Worm (Caenorhabditis elegans) whole organism, L3 larva: ENCODE data around the gene F45E1.5.

ENCODE experiments used
- R02D3.7 ChIP-seq: fragments of 150-350 bp; optimal IDR thresholded peaks from 2 replicates; lab custom pipeline; 2014; ENCODE audit warnings: missing biosample characterization, missing genetic modification characterization
- ZK546.5 ChIP-seq: sonication (generic microtip); optimal IDR thresholded peaks from 2 replicates; lab custom pipeline; 2017; ENCODE audit warnings: missing biosample characterization, missing genetic modification characterization
- aly-2 ChIP-seq: fragments of 150-350 bp; optimal IDR thresholded peaks from 2 replicates; lab custom pipeline; 2014; ENCODE audit warnings: missing biosample characterization, missing genetic modification characterization
- ama-1 ChIP-seq: fragments of 150-350 bp; optimal IDR thresholded peaks from 2 replicates; lab custom pipeline; 2018
- ceh-16 ChIP-seq: sonication (generic microtip); optimal IDR thresholded peaks from 2 replicates; lab custom pipeline; 2017; ENCODE audit warnings: missing biosample characterization, missing genetic modification characterization
- ceh-28 ChIP-seq: fragments of 150-350 bp; optimal IDR thresholded peaks from 2 replicates; lab custom pipeline; 2014; ENCODE audit warnings: missing biosample characterization, missing genetic modification reagents, missing genetic modification characterization
- ceh-82 ChIP-seq: fragments of 150-350 bp; optimal IDR thresholded peaks from 2 replicates; lab custom pipeline; 2014; ENCODE audit warnings: missing biosample characterization, missing genetic modification characterization
- ceh-9 ChIP-seq: sonication (generic microtip); optimal IDR thresholded peaks from 2 replicates; lab custom pipeline; 2018; ENCODE audit warnings: missing biosample characterization, missing genetic modification characterization
- daf-12 ChIP-seq: fragments of 150-350 bp; optimal IDR thresholded peaks from 2 replicates; lab custom pipeline; 2014; ENCODE audit warnings: missing biosample characterization, missing genetic modification reagents, missing genetic modification characterization
- egl-27 ChIP-seq: sonication (generic microtip); optimal IDR thresholded peaks from 4 replicates; lab custom pipeline; 2017; ENCODE audit warnings: missing biosample characterization, missing genetic modification reagents, missing genetic modification characterization
- egl-5 ChIP-seq: fragments of 150-350 bp; optimal IDR thresholded peaks from 2 replicates; lab custom pipeline; 2017; ENCODE audit warnings: missing biosample characterization, missing genetic modification reagents, missing genetic modification characterization, inconsistent platforms
- elt-1 ChIP-seq: fragments of 150-350 bp; optimal IDR thresholded peaks from 2 replicates; lab custom pipeline; 2014; ENCODE audit warnings: missing biosample characterization, missing genetic modification characterization
- elt-2 ChIP-seq: sonication (generic microtip); optimal IDR thresholded peaks from 2 replicates; lab custom pipeline; 2016; ENCODE audit warnings: missing genetic modification reagents, mild to moderate bottlenecking, missing genetic modification characterization, missing compliant biosample characterization
- elt-3 ChIP-seq, 3 experiments: fragments of 150-350 bp in 1 of 3; sonication (generic microtip) in 2 of 3; optimal IDR thresholded peaks; 2 replicates in 2 of 3; 4 replicates in 1 of 3; lab custom pipeline; 2014 to 2017; ENCODE audit warnings: missing biosample characterization in 3 of 3, missing genetic modification characterization in 3 of 3
- eor-1 ChIP-seq, 2 experiments: fragments of 150-350 bp; optimal IDR thresholded peaks; 2 replicates each; lab custom pipeline; 2014 to 2018; ENCODE audit warnings: missing biosample characterization in 2 of 2, missing genetic modification characterization in 2 of 2
- fkh-10 ChIP-seq: sonication (generic microtip); optimal IDR thresholded peaks from 2 replicates; lab custom pipeline; 2017; ENCODE audit warnings: missing biosample characterization, missing genetic modification reagents, missing genetic modification characterization
- fkh-2 ChIP-seq: fragments of 150-350 bp; optimal IDR thresholded peaks from 2 replicates; lab custom pipeline; 2014; ENCODE audit warnings: missing biosample characterization, missing genetic modification reagents, missing genetic modification characterization
- fos-1 ChIP-seq: fragments of 150-350 bp; optimal IDR thresholded peaks from 2 replicates; lab custom pipeline; 2014; ENCODE audit warnings: missing biosample characterization, missing genetic modification characterization
- hmg-11 ChIP-seq: sonication (generic microtip); optimal IDR thresholded peaks from 2 replicates; lab custom pipeline; 2016; ENCODE audit warnings: missing genetic modification characterization, missing compliant biosample characterization
- jun-1 ChIP-seq: fragments of 150-350 bp; optimal IDR thresholded peaks from 2 replicates; lab custom pipeline; 2014; ENCODE audit warnings: missing biosample characterization, missing genetic modification reagents, missing genetic modification characterization
- lin-15B ChIP-seq: fragments of 150-350 bp; optimal IDR thresholded peaks from 2 replicates; lab custom pipeline; 2014; ENCODE audit warnings: missing biosample characterization, missing genetic modification characterization
- lin-39 ChIP-seq: fragments of 150-350 bp; optimal IDR thresholded peaks from 2 replicates; lab custom pipeline; 2018; ENCODE audit warnings: missing biosample characterization, missing genetic modification reagents, missing genetic modification characterization
- lsy-12 ChIP-seq: sonication (generic microtip); optimal IDR thresholded peaks from 2 replicates; lab custom pipeline; 2016; ENCODE audit warnings: mild to moderate bottlenecking, missing genetic modification characterization, missing compliant biosample characterization
- mdl-1 ChIP-seq: fragments of 150-350 bp; optimal IDR thresholded peaks from 2 replicates; lab custom pipeline; 2014; ENCODE audit warnings: missing biosample characterization, missing genetic modification characterization
- mml-1 ChIP-seq: fragments of 150-350 bp; sonication (generic microtip); optimal IDR thresholded peaks from 3 replicates; lab custom pipeline; 2014; ENCODE audit warnings: missing biosample characterization, missing genetic modification characterization
- nfya-1 ChIP-seq: sonication (generic microtip); optimal IDR thresholded peaks from 2 replicates; lab custom pipeline; 2017; ENCODE audit warnings: missing genetic modification characterization, mild to moderate bottlenecking, missing compliant biosample characterization, antibody characterized with exemption, moderate library complexity; ENCODE audit not compliant: insufficient read depth
- nhr-11 ChIP-seq: fragments of 150-350 bp; optimal IDR thresholded peaks from 2 replicates; lab custom pipeline; 2014; ENCODE audit warnings: missing biosample characterization, missing genetic modification characterization
- nhr-12 ChIP-seq: fragments of 150-350 bp; optimal IDR thresholded peaks from 2 replicates; lab custom pipeline; 2014; ENCODE audit warnings: missing biosample characterization, missing genetic modification characterization
- nhr-23 ChIP-seq: fragments of 150-350 bp; optimal IDR thresholded peaks from 2 replicates; lab custom pipeline; 2014; ENCODE audit warnings: missing biosample characterization, missing genetic modification reagents, missing genetic modification characterization
- nhr-237 ChIP-seq: fragments of 150-350 bp; optimal IDR thresholded peaks from 2 replicates; lab custom pipeline; 2014; ENCODE audit warnings: missing biosample characterization, missing genetic modification characterization
- nhr-25 ChIP-seq: sonication (generic microtip); optimal IDR thresholded peaks from 2 replicates; lab custom pipeline; 2017; ENCODE audit warnings: missing biosample characterization, missing genetic modification characterization
- nhr-28 ChIP-seq: fragments of 150-350 bp; optimal IDR thresholded peaks from 2 replicates; lab custom pipeline; 2014; ENCODE audit warnings: missing biosample characterization, missing genetic modification characterization
- nhr-43 ChIP-seq: sonication (generic microtip); optimal IDR thresholded peaks from 2 replicates; lab custom pipeline; 2016; ENCODE audit warnings: mild to moderate bottlenecking, missing genetic modification characterization, missing compliant biosample characterization; ENCODE audit not compliant: poor library complexity, severe bottlenecking
- nhr-67 ChIP-seq: fragments of 150-350 bp; optimal IDR thresholded peaks from 2 replicates; lab custom pipeline; 2014; ENCODE audit warnings: missing biosample characterization, missing genetic modification characterization
- nhr-76 ChIP-seq: fragments of 150-350 bp; sonication (generic microtip); optimal IDR thresholded peaks from 5 replicates; lab custom pipeline; 2014; ENCODE audit warnings: missing biosample characterization, missing genetic modification characterization
- nhr-77 ChIP-seq: fragments of 150-350 bp; optimal IDR thresholded peaks from 2 replicates; lab custom pipeline; 2014; ENCODE audit warnings: missing biosample characterization, missing genetic modification characterization
- pha-4 ChIP-seq: fragments of 150-350 bp; optimal IDR thresholded peaks from 2 replicates; lab custom pipeline; 2014; ENCODE audit warnings: missing biosample characterization, missing genetic modification reagents, missing genetic modification characterization
- pqm-1 ChIP-seq: fragments of 150-350 bp; optimal IDR thresholded peaks from 2 replicates; lab custom pipeline; 2017; ENCODE audit warnings: missing biosample characterization, missing genetic modification characterization, inconsistent platforms
- sea-2 ChIP-seq: fragments of 150-350 bp; sonication (generic microtip); optimal IDR thresholded peaks from 4 replicates; lab custom pipeline; 2014; ENCODE audit warnings: missing biosample characterization, missing genetic modification reagents, missing genetic modification characterization
- skn-1 ChIP-seq: fragments of 150-350 bp; optimal IDR thresholded peaks from 2 replicates; lab custom pipeline; 2014; ENCODE audit warnings: missing biosample characterization, missing genetic modification characterization
- snpc-4 ChIP-seq: fragments of 150-350 bp; optimal IDR thresholded peaks from 2 replicates; lab custom pipeline; 2014; ENCODE audit warnings: missing biosample characterization, missing genetic modification characterization
- tbx-2 ChIP-seq: sonication (generic microtip); optimal IDR thresholded peaks from 2 replicates; lab custom pipeline; 2016; ENCODE audit warnings: mild to moderate bottlenecking, missing genetic modification characterization, missing compliant biosample characterization
- unc-39 ChIP-seq: sonication (generic microtip); optimal IDR thresholded peaks from 4 replicates; lab custom pipeline; 2017; ENCODE audit warnings: missing biosample characterization, missing genetic modification characterization
- unc-62 ChIP-seq: fragments of 150-350 bp; sonication (generic microtip); optimal IDR thresholded peaks from 4 replicates; lab custom pipeline; 2014; ENCODE audit warnings: missing biosample characterization, missing genetic modification reagents, missing genetic modification characterization
- zag-1 ChIP-seq: fragments of 150-350 bp; optimal IDR thresholded peaks from 2 replicates; lab custom pipeline; 2014; ENCODE audit warnings: missing biosample characterization, missing genetic modification characterization
- ztf-11 ChIP-seq: fragments of 150-350 bp; optimal IDR thresholded peaks from 2 replicates; lab custom pipeline; 2014; ENCODE audit warnings: missing biosample characterization, missing genetic modification characterization
- ztf-4 ChIP-seq: fragments of 150-350 bp; optimal IDR thresholded peaks from 2 replicates; lab custom pipeline; 2014; ENCODE audit warnings: missing biosample characterization, missing genetic modification characterization

Gene F45E1.5

DNA sequence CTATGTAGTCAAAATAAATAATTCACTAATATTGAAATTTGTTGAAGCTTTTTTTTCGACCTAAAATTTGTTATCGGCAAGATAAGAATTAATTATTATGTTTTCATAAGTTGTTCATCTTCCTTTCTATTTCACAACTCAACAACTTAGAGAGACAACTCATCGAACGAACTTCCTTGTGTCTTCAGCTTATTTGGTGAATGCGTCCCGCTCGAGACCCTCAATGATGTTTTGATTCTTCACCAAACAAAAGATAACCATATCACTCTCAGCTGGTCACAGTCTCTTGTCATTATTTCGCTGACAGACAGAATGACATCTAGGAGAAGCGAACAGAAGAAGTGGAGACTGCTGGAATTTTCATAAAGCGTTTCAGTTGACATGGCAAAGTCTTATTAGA, 8.2 kb downstream of the F45E1.5 start:
- peak; percentile 61 for TF ChIP-seq nhr-25 (tag; lab: Kevin White, UChicago)
- no peak for TF ChIP-seq nhr-28 (tag; lab: Kevin White, UChicago)

DNA sequence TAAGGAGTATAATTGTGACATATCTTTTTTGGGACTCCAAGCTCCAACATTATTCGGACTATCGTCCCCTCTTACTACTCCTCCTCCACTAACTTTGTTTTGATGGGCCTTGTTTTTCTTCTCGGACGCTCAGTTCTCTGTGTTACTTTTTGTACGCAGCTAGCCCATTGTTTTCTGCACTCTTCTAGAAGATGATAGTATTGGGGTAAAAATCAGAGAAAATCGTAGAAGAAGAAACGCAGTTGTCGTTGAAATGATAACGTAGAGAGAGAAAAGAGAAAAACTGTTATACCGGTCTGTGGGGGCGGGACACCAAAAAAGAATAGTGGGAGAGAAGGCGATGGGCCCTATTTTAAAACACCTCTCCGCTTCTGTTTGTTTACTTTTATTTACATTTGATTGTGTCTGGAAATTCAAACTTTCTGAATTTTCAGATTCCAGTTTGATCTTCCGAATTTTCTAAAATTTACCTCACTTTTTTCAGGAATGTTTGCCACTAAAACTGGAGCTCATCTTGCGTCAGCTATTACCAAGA, 9.1 kb downstream of the F45E1.5 start, which contains the start of gene F45E1.4:
TSS of gene F45E1.4 (plus strand) at position 485 of the 535 bp plus-strand sequence.
- TF ChIP-seq nhr-23 (tag; lab: Kevin White, UChicago) = peak; percentile 37
- TF ChIP-seq elt-2 (tag; lab: Kevin White, UChicago) = no peak
- TF ChIP-seq elt-3 (tag; optimal IDR thresholded peaks at IDR 0.05; lab: Kevin White, UChicago) = peak in 1 of 3 experiments; percentile 54
- TF ChIP-seq jun-1 (tag; lab: Kevin White, UChicago) = no peak
- TF ChIP-seq mml-1 (tag; lab: Kevin White, UChicago) = no peak
- TF ChIP-seq ceh-28 = peak; percentile 70
- TF ChIP-seq nhr-43 = peak; percentile 21

DNA sequence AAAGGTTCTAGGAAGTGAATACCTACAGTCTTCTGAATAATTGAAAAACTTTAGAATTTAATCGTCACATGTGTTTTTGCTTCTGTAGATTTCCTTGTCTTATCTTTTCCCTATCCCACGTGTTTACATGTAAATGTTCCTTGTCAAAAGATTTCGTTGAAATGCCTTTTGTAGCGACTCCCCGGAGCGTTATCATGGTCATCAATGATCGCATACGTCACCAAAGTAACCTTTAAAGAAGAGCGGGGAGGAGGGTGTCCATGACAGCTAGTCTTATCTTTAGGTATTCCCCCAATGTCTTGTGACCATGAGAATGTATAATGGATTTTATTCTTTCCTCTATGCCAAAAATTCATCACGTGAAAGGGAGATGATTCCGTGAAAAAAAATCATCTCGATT, 10.4 kb downstream of the F45E1.5 start:
- TF ChIP-seq mml-1 (tag; lab: Kevin White, UChicago) = no peak
- no peak for TF ChIP-seq hmg-11 (tag; lab: Kevin White, UChicago)
- TF ChIP-seq ceh-9 (tag; lab: Kevin White, UChicago) = no peak
- TF ChIP-seq fkh-10 = no peak
- no peak for TF ChIP-seq fkh-2
- TF ChIP-seq ama-1 (lab: Kevin White, UChicago) = no peak
- TF ChIP-seq lsy-12 = no peak
- TF ChIP-seq mdl-1 (tag; lab: Kevin White, UChicago) = no peak
- TF ChIP-seq ZK546.5 (tag; lab: Kevin White, UChicago) = no peak
- no peak for TF ChIP-seq unc-39 (tag; lab: Kevin White, UChicago)
- TF ChIP-seq eor-1 (tag; optimal IDR thresholded peaks at IDR 0.05; lab: Kevin White, UChicago) = no peak
- TF ChIP-seq nhr-23 (tag; lab: Kevin White, UChicago) = peak; percentile 88
- no peak for TF ChIP-seq sea-2 (GFP tag; lab: Kevin White, UChicago)
- no peak for TF ChIP-seq lin-15B (tag; lab: Kevin White, UChicago)
- TF ChIP-seq nhr-76 (tag; lab: Kevin White, UChicago) = no peak
- peak; percentile 17 for TF ChIP-seq nfya-1
- no peak for TF ChIP-seq R02D3.7
- no peak for TF ChIP-seq lin-39 (tag; lab: Kevin White, UChicago)
- peak; percentile 18 for TF ChIP-seq pha-4 (tag; lab: Kevin White, UChicago)
- TF ChIP-seq elt-2 (tag; lab: Kevin White, UChicago) = peak; percentile 73
- no peak for TF ChIP-seq daf-12 (tag; lab: Kevin White, UChicago)
- TF ChIP-seq skn-1 = no peak
- no peak for TF ChIP-seq fos-1 (tag; lab: Kevin White, UChicago)
- TF ChIP-seq nhr-77 (tag; lab: Kevin White, UChicago) = no peak
- no peak for TF ChIP-seq ztf-4 (tag; lab: Kevin White, UChicago)
- no peak for TF ChIP-seq egl-27 (tag; lab: Kevin White, UChicago)
- peak; percentile 80 for TF ChIP-seq ceh-28
- TF ChIP-seq tbx-2 (tag; lab: Kevin White, UChicago) = no peak
- peak; percentile 73 for TF ChIP-seq nhr-43
- TF ChIP-seq jun-1 (tag; lab: Kevin White, UChicago) = peak; percentile 76
- no peak for TF ChIP-seq nhr-28 (tag; lab: Kevin White, UChicago)
- TF ChIP-seq snpc-4 = no peak
- no peak for TF ChIP-seq aly-2 (tag; lab: Kevin White, UChicago)
- no peak for TF ChIP-seq pqm-1
- TF ChIP-seq ceh-82 = no peak
- no peak for TF ChIP-seq elt-1 (tag; lab: Kevin White, UChicago)
- no peak for TF ChIP-seq zag-1 (tag; lab: Kevin White, UChicago)
- TF ChIP-seq nhr-67 = no peak
- TF ChIP-seq nhr-11 (tag; lab: Kevin White, UChicago) = no peak
- peak in 2 of 3 experiments; percentile 74 to 93 for TF ChIP-seq elt-3 (tag; optimal IDR thresholded peaks at IDR 0.05; lab: Kevin White, UChicago)
- peak; percentile 57 for TF ChIP-seq unc-62
- TF ChIP-seq ztf-11 (tag; lab: Kevin White, UChicago) = no peak
- no peak for TF ChIP-seq nhr-237 (tag; lab: Kevin White, UChicago)
- TF ChIP-seq ceh-16 (tag; lab: Kevin White, UChicago) = no peak
- TF ChIP-seq nhr-12 = no peak
- TF ChIP-seq nhr-25 (tag; lab: Kevin White, UChicago) = peak; percentile 82
- no peak for TF ChIP-seq egl-5 (tag; lab: Kevin White, UChicago)
